Worm (Caenorhabditis elegans): ENCODE results near the gene Y47D3A.32.

DNA sequence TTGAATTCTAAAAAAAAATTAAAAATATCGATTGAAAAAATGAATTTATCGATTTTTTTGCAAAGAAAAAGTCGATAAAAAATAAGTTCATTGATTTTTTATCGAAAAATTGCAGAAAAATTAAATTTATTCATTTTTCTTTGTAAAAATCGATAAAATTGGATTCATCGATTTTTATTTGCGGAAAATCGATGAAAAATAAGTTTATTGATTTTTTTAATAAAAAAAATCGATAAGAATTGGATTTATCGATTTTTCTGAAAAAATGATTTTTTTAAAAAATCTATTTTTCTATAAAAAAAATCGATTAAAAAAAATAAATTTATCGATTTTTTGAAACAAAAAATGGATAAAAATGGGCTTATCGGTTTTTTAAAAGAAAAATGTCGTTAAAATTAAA is 27.8 kb downstream of the Y47D3A.32 start:
- TF ChIP-seq skn-1 (tag; optimal IDR thresholded peaks at IDR 0.05) = no peak
- TF ChIP-seq nhr-76 (tag; optimal IDR thresholded peaks at IDR 0.05) = no peak
- TF ChIP-seq pha-4 (GFP tag; IDR thresholded peaks at IDR 0.05) = no peak
- TF ChIP-seq pha-4 (tag; optimal IDR thresholded peaks at IDR 0.05) = no peak
- no peak for TF ChIP-seq unc-39 (tag; optimal IDR thresholded peaks at IDR 0.05)
- TF ChIP-seq nhr-77 (tag; optimal IDR thresholded peaks at IDR 0.05) = no peak
- TF ChIP-seq ces-1 (GFP tag; optimal IDR thresholded peaks at IDR 0.05) = no peak

All from whole organism, L4 larva.